Fruit fly (Drosophila melanogaster) whole organism, embryonic: ENCODE measurements around the gene Synd.
A peak's percentile ranks its signal among the peaks of the same experiment; 100 is the strongest.

Experiments
- Bgb ChIP-seq: fragments of 200-800 bp; sonication (Bioruptor generic); IDR thresholded peaks from 2 replicates; pipeline ENCODE4 v1.3.6; 2022; ENCODE audit warnings: missing biosample characterization, missing genetic modification characterization; ENCODE audit not compliant: partially characterized antibody
- CG10267 ChIP-seq: fragments of 200-800 bp; sonication (Bioruptor generic); optimal IDR thresholded peaks from 2 replicates; lab custom pipeline; 2018; ENCODE audit warnings: missing biosample characterization, mild to moderate bottlenecking, missing genetic modification characterization, moderate library complexity
- CG10565 ChIP-seq: fragments of 200-800 bp; sonication (Bioruptor generic); optimal IDR thresholded peaks from 3 replicates; lab custom pipeline; 2016; ENCODE audit warnings: missing biosample characterization, mild to moderate bottlenecking, missing genetic modification characterization
- CG12071 ChIP-seq: fragments of 200-800 bp; sonication (Bioruptor generic); optimal IDR thresholded peaks from 3 replicates; lab custom pipeline; 2018; ENCODE audit warnings: missing biosample characterization, mild to moderate bottlenecking, missing genetic modification characterization
- CG12104 ChIP-seq: fragments of 200-800 bp; sonication (Bioruptor generic); optimal IDR thresholded peaks from 3 replicates; lab custom pipeline; 2016; ENCODE audit warnings: missing biosample characterization, missing genetic modification characterization
- CG12659 ChIP-seq: fragments of 200-800 bp; sonication (Bioruptor generic); optimal IDR thresholded peaks from 3 replicates; lab custom pipeline; 2017; ENCODE audit warnings: mild to moderate bottlenecking, missing biosample characterization, missing genetic modification reagents, missing genetic modification characterization
- CG12769 ChIP-seq: fragments of 200-800 bp; sonication (Bioruptor generic); optimal IDR thresholded peaks from 2 replicates; lab custom pipeline; 2019; ENCODE audit warnings: missing biosample characterization, mild to moderate bottlenecking, missing genetic modification characterization, moderate library complexity
- CG14710 ChIP-seq: fragments of 200-800 bp; sonication (Bioruptor generic); optimal IDR thresholded peaks from 3 replicates; lab custom pipeline; 2019; ENCODE audit warnings: missing biosample characterization, mild to moderate bottlenecking, missing genetic modification characterization, moderate library complexity
- CG15479 ChIP-seq: fragments of 200-800 bp; sonication (Bioruptor generic); optimal IDR thresholded peaks from 3 replicates; lab custom pipeline; 2019; ENCODE audit warnings: missing biosample characterization, mild to moderate bottlenecking, missing genetic modification characterization, moderate library complexity
- CG1603 ChIP-seq: fragments of 200-800 bp; sonication (Bioruptor generic); optimal IDR thresholded peaks from 2 replicates; lab custom pipeline; 2019; ENCODE audit warnings: missing biosample characterization, mild to moderate bottlenecking, missing genetic modification characterization, moderate library complexity
- CG16815 ChIP-seq: fragments of 200-800 bp; sonication (Bioruptor generic); optimal IDR thresholded peaks from 3 replicates; lab custom pipeline; 2017; ENCODE audit warnings: missing biosample characterization, mild to moderate bottlenecking, missing genetic modification characterization
- CG17568 ChIP-seq: fragments of 200-800 bp; sonication (Bioruptor generic); optimal IDR thresholded peaks from 2 replicates; lab custom pipeline; 2018; ENCODE audit warnings: missing biosample characterization, mild to moderate bottlenecking, missing genetic modification characterization, moderate library complexity
- CG18262 ChIP-seq: fragments of 200-800 bp; optimal IDR thresholded peaks from 3 replicates; lab custom pipeline; 2019; ENCODE audit warnings: missing biosample characterization, mild to moderate bottlenecking, missing genetic modification characterization, moderate library complexity
- CG2129 ChIP-seq: fragments of 200-800 bp; sonication (Bioruptor generic); IDR thresholded peaks from 2 replicates; pipeline ENCODE4 v1.3.6; 2022; ENCODE audit warnings: missing biosample characterization, missing genetic modification characterization; ENCODE audit not compliant: partially characterized antibody
- CG2202 ChIP-seq: fragments of 200-800 bp; sonication (Bioruptor generic); optimal IDR thresholded peaks from 2 replicates; lab custom pipeline; 2018; ENCODE audit warnings: missing biosample characterization, mild to moderate bottlenecking, missing genetic modification characterization
- CG9797 ChIP-seq: fragments of 200-800 bp; sonication (Bioruptor generic); optimal IDR thresholded peaks from 3 replicates; lab custom pipeline; 2018; ENCODE audit warnings: missing biosample characterization, mild to moderate bottlenecking, missing genetic modification characterization
- Chrac-16 ChIP-seq: fragments of 200-800 bp; sonication (Bioruptor generic); optimal IDR thresholded peaks from 3 replicates; lab custom pipeline; 2016; ENCODE audit warnings: missing biosample characterization, missing genetic modification characterization
- Dip2 ChIP-seq: fragments of 200-800 bp; sonication (Bioruptor generic); IDR thresholded peaks from 2 replicates; pipeline ENCODE4 v1.3.6; 2022; ENCODE audit warnings: missing biosample characterization, missing genetic modification characterization
- Dp ChIP-seq: fragments of 200-800 bp; sonication (Bioruptor generic); optimal IDR thresholded peaks from 2 replicates; lab custom pipeline; 2018; ENCODE audit warnings: missing biosample characterization, mild to moderate bottlenecking, missing genetic modification characterization, moderate library complexity
- Eip74EF ChIP-seq, 2 experiments: fragments of 200-800 bp in 1 of 2; fragments of >200 bp in 1 of 2; sonication (Bioruptor generic) in 1 of 2; optimal IDR thresholded peaks; 2 replicates each; lab custom pipeline; 2017 to 2019; ENCODE audit warnings: missing biosample characterization in 2 of 2, missing genetic modification characterization in 2 of 2, mild to moderate bottlenecking in 1 of 2, moderate library complexity in 1 of 2
- Hsf ChIP-seq: fragments of 200-800 bp; sonication (Bioruptor generic); optimal IDR thresholded peaks from 3 replicates; lab custom pipeline; 2016; ENCODE audit warnings: missing biosample characterization, missing genetic modification characterization
- MTF-1 ChIP-seq: fragments of 200-800 bp; sonication (Bioruptor generic); optimal IDR thresholded peaks from 2 replicates; lab custom pipeline; 2018; ENCODE audit warnings: missing biosample characterization, mild to moderate bottlenecking, missing genetic modification characterization, borderline replicate concordance
- Max ChIP-seq: fragments of 200-800 bp; sonication (Bioruptor generic); optimal IDR thresholded peaks from 2 replicates; lab custom pipeline; 2016; ENCODE audit warnings: missing biosample characterization, mild to moderate bottlenecking, missing genetic modification characterization
- Med ChIP-seq: fragments of 200-800 bp; sonication (Bioruptor generic); peaks from one replicate; lab custom pipeline; 2016; ENCODE audit warnings: missing biosample characterization, missing genetic modification characterization, mild to moderate bottlenecking, inconsistent platforms, moderate library complexity
- NC2α ChIP-seq: fragments of 200-800 bp; sonication (Bioruptor generic); optimal IDR thresholded peaks from 2 replicates; lab custom pipeline; 2016; ENCODE audit warnings: missing biosample characterization, missing genetic modification characterization
- Neu2 ChIP-seq: fragments of 200-800 bp; sonication (Bioruptor generic); optimal IDR thresholded peaks from 3 replicates; lab custom pipeline; 2016; ENCODE audit warnings: missing biosample characterization, missing genetic modification characterization, borderline replicate concordance
- Sox100B ChIP-seq: fragments of 200-800 bp; sonication (Bioruptor generic); optimal IDR thresholded peaks from 3 replicates; lab custom pipeline; 2018; ENCODE audit warnings: missing biosample characterization, mild to moderate bottlenecking, missing genetic modification characterization
- Sox102F ChIP-seq: fragments of 200-800 bp; sonication (Bioruptor generic); optimal IDR thresholded peaks from 2 replicates; lab custom pipeline; 2018; ENCODE audit warnings: missing biosample characterization, mild to moderate bottlenecking, missing genetic modification characterization, moderate library complexity
- Ssrp ChIP-seq: fragments of 200-800 bp; sonication (Bioruptor generic); optimal IDR thresholded peaks from 2 replicates; lab custom pipeline; 2018; ENCODE audit warnings: missing biosample characterization, mild to moderate bottlenecking, missing genetic modification characterization, moderate library complexity
- TFAM ChIP-seq: fragments of 200-800 bp; sonication (Bioruptor generic); optimal IDR thresholded peaks from 2 replicates; lab custom pipeline; 2017; ENCODE audit warnings: missing biosample characterization, missing genetic modification characterization, inconsistent platforms
- Trl ChIP-seq, 3 experiments: fragments of >200 bp in 2 of 3; fragments of 200-800 bp in 1 of 3; sonication (Bioruptor generic) in 1 of 3; optimal IDR thresholded peaks; 2 replicates in 1 of 3; 3 replicates in 2 of 3; lab custom pipeline; 2016 to 2017; ENCODE audit warnings: missing biosample characterization in 1 of 3, missing genetic modification characterization in 1 of 3
- Vsx1 ChIP-seq: fragments of 200-800 bp; sonication (Bioruptor generic); optimal IDR thresholded peaks from 2 replicates; lab custom pipeline; 2017; ENCODE audit warnings: missing biosample characterization, mild to moderate bottlenecking, missing genetic modification characterization, missing genetic modification reagents
- Xbp1 ChIP-seq: fragments of 200-800 bp; sonication (Bioruptor generic); optimal IDR thresholded peaks from 3 replicates; lab custom pipeline; 2016; ENCODE audit warnings: missing biosample characterization, mild to moderate bottlenecking, missing genetic modification characterization
- bigmax ChIP-seq: fragments of 200-800 bp; sonication (Bioruptor generic); optimal IDR thresholded peaks from 2 replicates; lab custom pipeline; 2018; ENCODE audit warnings: missing biosample characterization, mild to moderate bottlenecking, missing genetic modification characterization
- cato ChIP-seq: fragments of 200-800 bp; sonication (Bioruptor generic); optimal IDR thresholded peaks from 2 replicates; lab custom pipeline; 2016; ENCODE audit warnings: missing biosample characterization, missing genetic modification characterization, borderline replicate concordance
- ci ChIP-seq: fragments of 200-800 bp; sonication (Bioruptor generic); IDR thresholded peaks from 3 replicates; pipeline ENCODE4 v1.3.6; 2022; ENCODE audit warnings: missing biosample characterization, missing genetic modification characterization
- crc ChIP-seq: fragments of 200-800 bp; sonication (Bioruptor generic); optimal IDR thresholded peaks from 2 replicates; lab custom pipeline; 2016; ENCODE audit warnings: missing biosample characterization, missing genetic modification characterization
- dm ChIP-seq: fragments of 200-800 bp; sonication (Bioruptor generic); optimal IDR thresholded peaks from 3 replicates; lab custom pipeline; 2016; ENCODE audit warnings: missing biosample characterization, missing genetic modification characterization
- fd3F ChIP-seq: fragments of 200-800 bp; sonication (Bioruptor generic); optimal IDR thresholded peaks from 2 replicates; lab custom pipeline; 2018; ENCODE audit warnings: missing biosample characterization, mild to moderate bottlenecking, missing genetic modification characterization, moderate library complexity
- gce ChIP-seq: fragments of 200-800 bp; sonication (Bioruptor generic); IDR thresholded peaks from 3 replicates; pipeline ENCODE4 v1.3.6; 2022; ENCODE audit warnings: missing biosample characterization, missing genetic modification characterization
- klu ChIP-seq: fragments of 200-800 bp; sonication (Bioruptor generic); IDR thresholded peaks from 2 replicates; pipeline ENCODE4 v1.3.6; 2022; ENCODE audit warnings: missing biosample characterization, missing genetic modification characterization
- oc ChIP-seq: fragments of 200-800 bp; sonication (Bioruptor generic); optimal IDR thresholded peaks from 2 replicates; lab custom pipeline; 2018; ENCODE audit warnings: missing biosample characterization, mild to moderate bottlenecking, missing genetic modification characterization, moderate library complexity
- pros ChIP-seq: fragments of 200-800 bp; sonication (Bioruptor generic); optimal IDR thresholded peaks from 3 replicates; lab custom pipeline; 2019; ENCODE audit warnings: missing biosample characterization, mild to moderate bottlenecking, missing genetic modification characterization, moderate library complexity
- scrt ChIP-seq: fragments of 200-800 bp; sonication (Bioruptor generic); optimal IDR thresholded peaks from 2 replicates; lab custom pipeline; 2018; ENCODE audit warnings: missing biosample characterization, mild to moderate bottlenecking, missing genetic modification characterization, moderate library complexity
- ttk ChIP-seq: fragments of 200-800 bp; sonication (Bioruptor generic); IDR thresholded peaks from 2 replicates; pipeline ENCODE4 v2.1.2; 2022; ENCODE audit warnings: missing biosample characterization, missing genetic modification characterization
- wor ChIP-seq: fragments of 200-800 bp; sonication (Bioruptor generic); IDR thresholded peaks from 2 replicates; pipeline ENCODE4 v1.3.6; 2022; ENCODE audit warnings: missing biosample characterization, missing genetic modification characterization
- zen ChIP-seq: fragments of 200-800 bp; sonication (Bioruptor generic); optimal IDR thresholded peaks from 3 replicates; lab custom pipeline; 2018; ENCODE audit warnings: missing biosample characterization, mild to moderate bottlenecking, missing genetic modification characterization, moderate library complexity

The Synd gene

DNA sequence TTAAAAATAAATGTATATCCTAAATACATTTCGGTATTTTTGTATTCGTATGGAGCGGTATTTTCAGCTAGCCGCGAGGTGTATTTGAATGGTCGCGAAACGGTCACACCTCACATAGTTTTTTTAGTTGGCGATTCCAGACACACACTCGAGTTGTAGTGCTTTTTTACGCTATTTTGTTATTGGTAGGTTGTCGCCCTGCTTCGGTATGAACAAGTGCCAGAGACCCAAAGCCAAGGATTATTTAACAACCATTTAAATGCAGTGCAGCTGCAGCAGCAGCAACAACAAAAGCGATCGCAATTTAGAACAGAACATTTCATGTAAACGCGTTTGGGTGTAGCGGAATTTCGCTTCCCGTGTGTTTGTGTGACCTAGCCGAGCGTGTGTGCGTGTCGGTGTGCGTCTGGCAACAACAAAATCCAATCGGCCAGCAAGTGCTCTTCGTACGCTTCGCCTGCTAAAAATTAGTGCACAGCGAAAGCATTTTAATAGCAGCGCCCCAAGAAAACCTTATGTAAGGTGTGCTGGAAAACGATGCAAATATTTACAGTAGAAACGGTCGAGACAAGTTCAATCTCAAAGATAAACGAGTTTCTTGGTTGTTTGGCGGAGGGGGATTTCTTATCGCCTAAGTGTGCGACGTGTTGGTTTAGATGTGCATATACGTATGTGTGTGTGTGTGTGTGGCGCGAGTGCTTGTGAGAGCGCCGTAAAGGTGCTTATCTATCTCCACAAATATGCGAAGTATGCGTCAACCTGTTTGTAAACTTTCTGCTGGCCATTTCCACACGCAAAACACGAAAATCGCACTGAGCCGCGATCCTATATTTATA, at the start of gene Synd (continued):
- TF ChIP-seq CG10565 (GFP tag; lab: Kevin White, UChicago) (no peak), MTF-1 (no peak), Med (peak; percentile 81), Sox100B (GFP tag; lab: Kevin White, UChicago) (no peak), TFAM (GFP tag; lab: Kevin White, UChicago) (no peak), Trl (optimal IDR thresholded peaks at IDR 0.05; lab: Kevin White, UChicago) (peak in 1 of 2 experiments; percentile 6), Trl (GFP tag; optimal IDR thresholded peaks at IDR 0.05; lab: Kevin White, UChicago) (no peak), fd3F (no peak), oc (no peak), CG15479 (GFP tag; lab: Kevin White, UChicago) (peak; percentile 26), ci (0 out of 3 replicates have a peak, but pooled peaks have one; percentile 40), Bgb (GFP tag; lab: Robert Waterston, UW) (peak; percentile 26; the same call in 1 of the 2 replicates), dm (GFP tag; lab: Kevin White, UChicago) (no peak), CG18262 (tag; lab: Kevin White, UChicago) (peak; percentile 10), Vsx1 (no peak), klu (no peak), CG17568 (GFP tag; lab: Kevin White, UChicago) (peak; percentile 43), Dp (peak; percentile 31), Sox102F (GFP tag; lab: Kevin White, UChicago) (no peak), scrt (GFP tag; lab: Kevin White, UChicago) (peak; percentile 9), wor (GFP tag; lab: Robert Waterston, UW) (no peak), Chrac-16 (GFP tag; lab: Kevin White, UChicago) (no peak), Xbp1 (GFP tag; lab: Kevin White, UChicago) (no peak), CG2129 (GFP tag; lab: Robert Waterston, UW) (no peak), Neu2 (GFP tag; lab: Kevin White, UChicago) (no peak), bigmax (GFP tag; lab: Kevin White, UChicago) (no peak), crc (no peak), Max (GFP tag; lab: Kevin White, UChicago) (no peak), CG9797 (GFP tag; lab: Kevin White, UChicago) (peak; percentile 85), cato (GFP tag; lab: Kevin White, UChicago) (no peak), CG12104 (GFP tag; lab: Kevin White, UChicago) (peak; percentile 3), CG10267 (tag; lab: Kevin White, UChicago) (peak; percentile 32), pros (GFP tag; lab: Kevin White, UChicago) (peak; percentile 90), Hsf (GFP tag; lab: Kevin White, UChicago) (no peak), NC2α (no peak), zen (tag; lab: Kevin White, UChicago) (no peak), gce (GFP tag; lab: Robert Waterston, UW) (no peak), Dip2 (GFP tag; lab: Robert Waterston, UW) (no peak), Eip74EF (GFP tag; optimal IDR thresholded peaks at IDR 0.05; lab: Kevin White, UChicago) (peak in 1 of 2 experiments; percentile 31), ttk (GFP tag; lab: Robert Waterston, UW) (no peak), CG16815 (GFP tag; lab: Kevin White, UChicago) (no peak), CG12769 (peak; percentile 54), CG12071 (peak; percentile 18), CG1603 (tag; lab: Kevin White, UChicago) (peak; percentile 53), CG12659 (GFP tag; lab: Kevin White, UChicago) (peak; percentile 44), CG14710 (tag; lab: Kevin White, UChicago) (no peak), Ssrp (tag; lab: Kevin White, UChicago) (no peak), CG2202 (tag; lab: Kevin White, UChicago) (no peak)
